Worm (Caenorhabditis elegans): ENCODE data around the gene C09F9.1.
A peak's percentile ranks its signal among the peaks of the same experiment; 100 is the strongest.

C09F9.1 gene

ce11 chrII:14668608-14669007 lies 29.5 kb upstream of the C09F9.1 start:
- TF ChIP-seq nhr-12 (tag; optimal IDR thresholded peaks at IDR 0.05) (no peak), grh-1 (GFP tag; IDR thresholded peaks at IDR 0.05) (no peak), xbp-1 (tag; optimal IDR thresholded peaks at IDR 0.05) (no peak), ztf-11 (tag; optimal IDR thresholded peaks at IDR 0.05) (no peak), lir-3 (tag; optimal IDR thresholded peaks at IDR 0.05; ENCODE audit: poor library complexity) (no peak), egl-27 (tag; optimal IDR thresholded peaks at IDR 0.05) (no peak), hlh-4 (tag; optimal IDR thresholded peaks at IDR 0.05) (no peak), blmp-1 (tag; optimal IDR thresholded peaks at IDR 0.05) (no peak), zip-4 (GFP tag; optimal IDR thresholded peaks at IDR 0.05) (no peak), nhr-84 (tag; optimal IDR thresholded peaks at IDR 0.05) (no peak), C16A3.4 (tag; optimal IDR thresholded peaks at IDR 0.05) (no peak), mab-9 (GFP tag; IDR thresholded peaks at IDR 0.05) (no peak), ceh-63 (GFP tag; optimal IDR thresholded peaks at IDR 0.05) (no peak), lin-35 (GFP tag; optimal IDR thresholded peaks at IDR 0.05) (no peak), Y116A8C.19 (tag; optimal IDR thresholded peaks at IDR 0.05; ENCODE audit: borderline replicate concordance) (no peak), pag-3 (tag; optimal IDR thresholded peaks at IDR 0.05; ENCODE audit: borderline replicate concordance, insufficient read depth) (no peak), isw-1 (GFP tag; IDR thresholded peaks at IDR 0.05) (no peak), sup-37 (GFP tag; optimal IDR thresholded peaks at IDR 0.05) (no peak), rnt-1 (tag; optimal IDR thresholded peaks at IDR 0.05) (no peak)

- no peak for TF ChIP-seq fkh-8 (tag; optimal IDR thresholded peaks at IDR 0.05)
- TF ChIP-seq blmp-1 (tag; optimal IDR thresholded peaks at IDR 0.05), result peak; percentile 74
- peak; percentile 12 for TF ChIP-seq nhr-85 (tag)
- TF ChIP-seq egl-27 (tag; optimal IDR thresholded peaks at IDR 0.05), result no peak
- no peak for TF ChIP-seq aha-1 (tag; optimal IDR thresholded peaks at IDR 0.05)
- TF ChIP-seq ceh-82 (tag; optimal IDR thresholded peaks at IDR 0.05), result no peak
- TF ChIP-seq fkh-10 (GFP tag; optimal IDR thresholded peaks at IDR 0.05), result no peak
- TF ChIP-seq rnt-1 (tag; optimal IDR thresholded peaks at IDR 0.05), result peak; percentile 41
- TF ChIP-seq nhr-71 (tag; optimal IDR thresholded peaks at IDR 0.05), result peak; percentile 3
- peak; percentile 71 for TF ChIP-seq lin-14 (GFP tag; optimal IDR thresholded peaks at IDR 0.05)
- TF ChIP-seq hlh-4 (tag; optimal IDR thresholded peaks at IDR 0.05), result no peak
- no peak for TF ChIP-seq mab-9 (GFP tag; IDR thresholded peaks at IDR 0.05)
- TF ChIP-seq efl-1 (optimal IDR thresholded peaks at IDR 0.05), result no peak
- TF ChIP-seq efl-1 (GFP tag; optimal IDR thresholded peaks at IDR 0.05 in 1 of 2), result peak in 1 of 2 experiments; percentile 57
- no peak for TF ChIP-seq F16B12.6 (tag; optimal IDR thresholded peaks at IDR 0.05)
- no peak for TF ChIP-seq C34B4.2 (tag; optimal IDR thresholded peaks at IDR 0.05)
- no peak for TF ChIP-seq lin-39 (tag; optimal IDR thresholded peaks at IDR 0.05)
- TF ChIP-seq ceh-8 (GFP tag; optimal IDR thresholded peaks at IDR 0.05), result no peak
- TF ChIP-seq unc-30 (tag; optimal IDR thresholded peaks at IDR 0.05), result no peak
- TF ChIP-seq pag-3 (tag; optimal IDR thresholded peaks at IDR 0.05; ENCODE audit: borderline replicate concordance, insufficient read depth), result peak; percentile 2
- no peak for TF ChIP-seq ama-1 (optimal IDR thresholded peaks at IDR 0.05)
- TF ChIP-seq sup-37 (GFP tag; optimal IDR thresholded peaks at IDR 0.05), result no peak
Observed at ce11 chrII:14670175-14670574, 28.0 kb upstream of the C09F9.1 start.

- TF ChIP-seq tlp-1 (tag; optimal IDR thresholded peaks at IDR 0.05), result no peak
- TF ChIP-seq hlh-4 (tag; optimal IDR thresholded peaks at IDR 0.05), result no peak
- no peak for TF ChIP-seq nhr-47 (tag; optimal IDR thresholded peaks at IDR 0.05)
- no peak for TF ChIP-seq C16A3.4 (tag; optimal IDR thresholded peaks at IDR 0.05)
- TF ChIP-seq lin-14 (GFP tag; optimal IDR thresholded peaks at IDR 0.05), result peak; percentile 52
- TF ChIP-seq unc-86 (tag; optimal IDR thresholded peaks at IDR 0.05), result no peak
- TF ChIP-seq alr-1 (tag; optimal IDR thresholded peaks at IDR 0.05; ENCODE audit: borderline replicate concordance), result no peak
Observed at ce11 chrII:14672095-14672494, 26.1 kb upstream of the C09F9.1 start.
